Worm (Caenorhabditis elegans): ENCODE results near the gene ppgn-1.

Gene ppgn-1

ce11 chrIV:2387970-2388705, 39.4 kb upstream of the ppgn-1 start, which contains the start of gene sec-61.B:
sec-61.B (minus strand) TSS chrIV:2388675.
- no peak for TF ChIP-seq skn-1 (tag; optimal IDR thresholded peaks at IDR 0.05)
- peak; percentile 36 for TF ChIP-seq nhr-21 (tag; optimal IDR thresholded peaks at IDR 0.05)
- TF ChIP-seq sma-3 (GFP tag; optimal IDR thresholded peaks at IDR 0.05) = peak; percentile 10
- TF ChIP-seq nhr-6 (tag; optimal IDR thresholded peaks at IDR 0.05) = no peak
- peak; percentile 26 for TF ChIP-seq lin-13 (GFP tag; optimal IDR thresholded peaks at IDR 0.05)
- peak in 1 of 2 experiments; percentile 49 for TF ChIP-seq lsy-2 (tag; optimal IDR thresholded peaks at IDR 0.05)
- peak; percentile 25 for TF ChIP-seq fos-1 (tag; optimal IDR thresholded peaks at IDR 0.05)
- TF ChIP-seq Y55F3AM.14 (GFP tag; optimal IDR thresholded peaks at IDR 0.05) = peak; percentile 16

- TF ChIP-seq ama-1 (optimal IDR thresholded peaks at IDR 0.05) = no peak
- no peak for TF ChIP-seq ztf-1 (GFP tag; conservative IDR thresholded peaks at IDR 0.05)
- TF ChIP-seq nhr-12 (tag; optimal IDR thresholded peaks at IDR 0.05) = no peak
These were observed 35.0 kb upstream of the ppgn-1 start, which contains the start of gene Y38F2AR.3 for ce11 chrIV:2383713-2384112. Y38F2AR.3 (plus strand) TSS chrIV:2384013.

ce11 chrIV:2334012-2334411, 14.7 kb downstream of the ppgn-1 start:
- TF ChIP-seq lsy-2 (tag; optimal IDR thresholded peaks at IDR 0.05) (peak in 1 of 2 experiments; percentile 62), fos-1 (tag; optimal IDR thresholded peaks at IDR 0.05) (no peak), nhr-10 (tag; optimal IDR thresholded peaks at IDR 0.05) (no peak), egl-27 (tag; optimal IDR thresholded peaks at IDR 0.05) (no peak), ztf-1 (GFP tag; conservative IDR thresholded peaks at IDR 0.05) (no peak)

- TF ChIP-seq lin-11 (tag; optimal IDR thresholded peaks at IDR 0.05) = no peak
- TF ChIP-seq fos-1 (tag; optimal IDR thresholded peaks at IDR 0.05) = no peak
- no peak for TF ChIP-seq nhr-237 (tag; optimal IDR thresholded peaks at IDR 0.05)
- TF ChIP-seq sem-4 (tag; optimal IDR thresholded peaks at IDR 0.05) = no peak
- no peak for TF ChIP-seq unc-55 (GFP tag; optimal IDR thresholded peaks at IDR 0.05)
- no peak for TF ChIP-seq nhr-6 (tag; optimal IDR thresholded peaks at IDR 0.05)
- TF ChIP-seq R02D3.7 (tag; optimal IDR thresholded peaks at IDR 0.05) = no peak
- no peak for TF ChIP-seq skn-1 (tag; optimal IDR thresholded peaks at IDR 0.05)
- no peak for TF ChIP-seq lin-13 (GFP tag; optimal IDR thresholded peaks at IDR 0.05)
- no peak for TF ChIP-seq zag-1 (tag; optimal IDR thresholded peaks at IDR 0.05)
- no peak for TF ChIP-seq sma-3 (GFP tag; optimal IDR thresholded peaks at IDR 0.05)
These were observed 19.2 kb downstream of the ppgn-1 start, which contains the start of gene nhr-236 for ce11 chrIV:2329540-2329939. nhr-236 (minus strand) TSS chrIV:2329640.

- no peak for TF ChIP-seq ztf-1 (GFP tag; conservative IDR thresholded peaks at IDR 0.05)
- no peak for TF ChIP-seq lin-11 (tag; optimal IDR thresholded peaks at IDR 0.05)
- TF ChIP-seq R02D3.7 (tag; optimal IDR thresholded peaks at IDR 0.05) = no peak
- TF ChIP-seq nhr-237 (tag; optimal IDR thresholded peaks at IDR 0.05) = no peak
- no peak for TF ChIP-seq lin-13 (GFP tag; optimal IDR thresholded peaks at IDR 0.05)
- no peak for TF ChIP-seq aly-2 (tag; optimal IDR thresholded peaks at IDR 0.05)
- TF ChIP-seq nhr-12 (tag; optimal IDR thresholded peaks at IDR 0.05) = no peak
- no peak for TF ChIP-seq egl-27 (tag; optimal IDR thresholded peaks at IDR 0.05)
- no peak for TF ChIP-seq elt-1 (tag; optimal IDR thresholded peaks at IDR 0.05)
- no peak for TF ChIP-seq ama-1 (optimal IDR thresholded peaks at IDR 0.05)
- no peak for TF ChIP-seq dmd-4 (tag; optimal IDR thresholded peaks at IDR 0.05)
- TF ChIP-seq nhr-77 (tag; optimal IDR thresholded peaks at IDR 0.05) = no peak
These were observed 21.4 kb downstream of the ppgn-1 start for ce11 chrIV:2327317-2327716.

ce11 chrIV:2322998-2323397, 25.7 kb downstream of the ppgn-1 start, which contains the start of gene nsy-4:
nsy-4 (plus strand) TSS chrIV:2323271.
- TF ChIP-seq nhr-25 (tag; optimal IDR thresholded peaks at IDR 0.05) (peak; percentile 11), lsy-2 (tag; optimal IDR thresholded peaks at IDR 0.05) (no peak), blmp-1 (tag; optimal IDR thresholded peaks at IDR 0.05; ENCODE audit: insufficient read depth) (peak; percentile 60)

- TF ChIP-seq peb-1 (tag; optimal IDR thresholded peaks at IDR 0.05) = no peak
- no peak for TF ChIP-seq skn-1 (tag; optimal IDR thresholded peaks at IDR 0.05)
- peak; percentile 64 for TF ChIP-seq ceh-16 (tag; optimal IDR thresholded peaks at IDR 0.05)
These were observed 27.2 kb downstream of the ppgn-1 start for ce11 chrIV:2321546-2321945.
